Fruit fly (Drosophila melanogaster) whole organism, prepupa: ENCODE measurements around the gene eIF4A.

Source experiments
- Blimp-1 ChIP-seq: fragments of 200-800 bp; sonication (Bioruptor generic); optimal IDR thresholded peaks from 3 replicates; lab custom pipeline; 2017; ENCODE audit warnings: missing biosample characterization, missing genetic modification characterization, mild to moderate bottlenecking, moderate library complexity, missing genetic modification reagents
- CG10669 ChIP-seq: fragments of 200-800 bp; sonication (Bioruptor generic); optimal IDR thresholded peaks from 3 replicates; lab custom pipeline; 2018; ENCODE audit warnings: missing biosample characterization, mild to moderate bottlenecking, missing genetic modification characterization, moderate library complexity
- CG11294 ChIP-seq: fragments of 200-800 bp; sonication (Bioruptor generic); IDR thresholded peaks from 2 replicates; pipeline ENCODE4 v1.3.6; 2022; ENCODE audit warnings: missing biosample characterization, missing genetic modification characterization
- CG11762 ChIP-seq: fragments of 200-800 bp; sonication (Bioruptor generic); optimal IDR thresholded peaks from 3 replicates; lab custom pipeline; 2016; ENCODE audit warnings: missing biosample characterization, missing genetic modification characterization; ENCODE audit not compliant: insufficient read depth
- CG11902 ChIP-seq: fragments of 200-800 bp; sonication (Bioruptor generic); optimal IDR thresholded peaks from 3 replicates; lab custom pipeline; 2016; ENCODE audit warnings: missing biosample characterization, missing genetic modification characterization
- CG15336 ChIP-seq: fragments of 200-800 bp; sonication (Bioruptor generic); IDR thresholded peaks from 2 replicates; pipeline ENCODE4 v1.3.6; 2022; ENCODE audit warnings: missing biosample characterization, missing genetic modification characterization
- CG1621 ChIP-seq: fragments of 200-800 bp; sonication (Bioruptor generic); optimal IDR thresholded peaks from 3 replicates; lab custom pipeline; 2018; ENCODE audit warnings: missing biosample characterization, mild to moderate bottlenecking, missing genetic modification characterization
- CG16779 ChIP-seq: fragments of 200-800 bp; sonication (Bioruptor generic); optimal IDR thresholded peaks from 3 replicates; lab custom pipeline; 2017; ENCODE audit warnings: missing biosample characterization, mild to moderate bottlenecking, missing genetic modification characterization
- CG3032 ChIP-seq: fragments of 200-800 bp; optimal IDR thresholded peaks from 2 replicates; lab custom pipeline; 2019; ENCODE audit warnings: missing biosample characterization, mild to moderate bottlenecking, missing genetic modification characterization, moderate library complexity
- CG31627 ChIP-seq: fragments of 200-800 bp; sonication (Bioruptor generic); optimal IDR thresholded peaks from 3 replicates; lab custom pipeline; 2016; ENCODE audit warnings: missing biosample characterization, missing genetic modification characterization
- CG32006 ChIP-seq: fragments of 200-800 bp; sonication (Bioruptor generic); optimal IDR thresholded peaks from 3 replicates; lab custom pipeline; 2017; ENCODE audit warnings: missing biosample characterization, mild to moderate bottlenecking, missing genetic modification characterization
- CG3919 ChIP-seq: fragments of 200-800 bp; sonication (Bioruptor generic); optimal IDR thresholded peaks from 3 replicates; lab custom pipeline; 2016; ENCODE audit warnings: missing biosample characterization, missing genetic modification characterization
- CG4318 ChIP-seq: fragments of 200-800 bp; sonication (Bioruptor generic); optimal IDR thresholded peaks from 3 replicates; lab custom pipeline; 2017; ENCODE audit warnings: missing biosample characterization, mild to moderate bottlenecking, missing genetic modification characterization
- CG6276 ChIP-seq: fragments of 200-800 bp; sonication (Bioruptor generic); optimal IDR thresholded peaks from 2 replicates; lab custom pipeline; 2017; ENCODE audit warnings: missing biosample characterization, mild to moderate bottlenecking, missing genetic modification characterization
- CG6792 ChIP-seq: fragments of 200-800 bp; sonication (Bioruptor generic); optimal IDR thresholded peaks from 3 replicates; lab custom pipeline; 2016; ENCODE audit warnings: missing biosample characterization, missing genetic modification characterization
- CG6808 ChIP-seq: fragments of 200-800 bp; sonication (Bioruptor generic); optimal IDR thresholded peaks from 3 replicates; lab custom pipeline; 2017; ENCODE audit warnings: missing biosample characterization, missing genetic modification characterization, mild to moderate bottlenecking, moderate library complexity, missing genetic modification reagents
- CG6854 ChIP-seq: fragments of 200-800 bp; sonication (Bioruptor generic); optimal IDR thresholded peaks from 2 replicates; lab custom pipeline; 2017; ENCODE audit warnings: missing biosample characterization, mild to moderate bottlenecking, missing genetic modification characterization
- CG7368 ChIP-seq: fragments of 200-800 bp; sonication (Bioruptor generic); optimal IDR thresholded peaks from 3 replicates; lab custom pipeline; 2016; ENCODE audit warnings: missing biosample characterization, missing genetic modification characterization
- CG8119 ChIP-seq: fragments of 200-800 bp; sonication (Bioruptor generic); IDR thresholded peaks from 3 replicates; pipeline ENCODE4 v1.3.6; 2022; ENCODE audit warnings: missing biosample characterization, missing genetic modification characterization
- CG8319 ChIP-seq: fragments of 200-800 bp; sonication (Bioruptor generic); optimal IDR thresholded peaks from 3 replicates; lab custom pipeline; 2016; ENCODE audit warnings: missing biosample characterization, missing genetic modification characterization
- CG8632 ChIP-seq: fragments of 200-800 bp; sonication (Bioruptor generic); optimal IDR thresholded peaks from 3 replicates; lab custom pipeline; 2016; ENCODE audit warnings: missing biosample characterization, missing genetic modification characterization
- CG9139 ChIP-seq: fragments of 200-800 bp; sonication (Bioruptor generic); optimal IDR thresholded peaks from 3 replicates; lab custom pipeline; 2017; ENCODE audit warnings: missing biosample characterization, mild to moderate bottlenecking, missing genetic modification characterization
- Eip78C ChIP-seq: fragments of 200-800 bp; sonication (Bioruptor generic); peaks from one replicate; lab custom pipeline; 2016; ENCODE audit warnings: missing biosample characterization, missing genetic modification characterization
- Eip93F ChIP-seq: fragments of 200-800 bp; sonication (Bioruptor generic); optimal IDR thresholded peaks from 2 replicates; lab custom pipeline; 2016; ENCODE audit warnings: missing biosample characterization, mild to moderate bottlenecking, missing genetic modification characterization
- Ets96B ChIP-seq: fragments of 200-800 bp; optimal IDR thresholded peaks from 2 replicates; lab custom pipeline; 2019; ENCODE audit warnings: missing biosample characterization, mild to moderate bottlenecking, missing genetic modification characterization, moderate library complexity
- Gug ChIP-seq: fragments of 200-800 bp; sonication (Bioruptor generic); IDR thresholded peaks from 2 replicates; pipeline ENCODE4 v1.3.6; 2022; ENCODE audit warnings: missing biosample characterization, missing genetic modification characterization
- Hr39 ChIP-seq: fragments of 200-800 bp; sonication (Bioruptor generic); optimal IDR thresholded peaks from 2 replicates; lab custom pipeline; 2016; ENCODE audit warnings: missing biosample characterization, missing genetic modification characterization
- Hr4 ChIP-seq: fragments of 200-800 bp; sonication (Bioruptor generic); optimal IDR thresholded peaks from 3 replicates; lab custom pipeline; 2016; ENCODE audit warnings: missing biosample characterization, missing genetic modification characterization
- Lpt ChIP-seq: fragments of 200-800 bp; sonication (Bioruptor generic); optimal IDR thresholded peaks from 3 replicates; lab custom pipeline; 2016; ENCODE audit warnings: missing biosample characterization, missing genetic modification characterization
- OdsH ChIP-seq: fragments of 200-800 bp; sonication (Bioruptor generic); optimal IDR thresholded peaks from 3 replicates; lab custom pipeline; 2016; ENCODE audit warnings: missing biosample characterization, missing genetic modification characterization
- Smox ChIP-seq: fragments of 200-800 bp; sonication (Bioruptor generic); optimal IDR thresholded peaks from 3 replicates; lab custom pipeline; 2016; ENCODE audit warnings: missing biosample characterization, missing genetic modification characterization
- Sox14 ChIP-seq: fragments of 200-800 bp; sonication (Bioruptor generic); optimal IDR thresholded peaks from 3 replicates; lab custom pipeline; 2016; ENCODE audit warnings: missing biosample characterization, missing genetic modification characterization
- Sox15 ChIP-seq: fragments of 200-800 bp; sonication (Bioruptor generic); optimal IDR thresholded peaks from 3 replicates; lab custom pipeline; 2016; ENCODE audit warnings: missing biosample characterization, missing genetic modification characterization
- achi ChIP-seq: fragments of 200-800 bp; sonication (Bioruptor generic); optimal IDR thresholded peaks from 3 replicates; lab custom pipeline; 2016; ENCODE audit warnings: missing biosample characterization, missing genetic modification characterization
- acj6 ChIP-seq: fragments of 200-800 bp; sonication (Bioruptor generic); optimal IDR thresholded peaks from 3 replicates; lab custom pipeline; 2016; ENCODE audit warnings: missing biosample characterization, missing genetic modification characterization
- cyc ChIP-seq: fragments of 200-800 bp; sonication (Bioruptor generic); optimal IDR thresholded peaks from 3 replicates; lab custom pipeline; 2016; ENCODE audit warnings: missing biosample characterization, missing genetic modification characterization
- dac ChIP-seq: fragments of 200-800 bp; sonication (Bioruptor generic); optimal IDR thresholded peaks from 2 replicates; lab custom pipeline; 2017; ENCODE audit warnings: missing biosample characterization, mild to moderate bottlenecking, missing genetic modification characterization
- dsx ChIP-seq: fragments of 200-800 bp; optimal IDR thresholded peaks from 3 replicates; lab custom pipeline; 2019; ENCODE audit warnings: missing biosample characterization, mild to moderate bottlenecking, missing genetic modification characterization, moderate library complexity; ENCODE audit not compliant: poor library complexity, severe bottlenecking
- esn ChIP-seq: fragments of 200-800 bp; sonication (Bioruptor generic); optimal IDR thresholded peaks from 2 replicates; lab custom pipeline; 2016; ENCODE audit warnings: missing biosample characterization, mild to moderate bottlenecking, missing genetic modification characterization, moderate library complexity
- fkh ChIP-seq: fragments of 200-800 bp; sonication (Bioruptor generic); optimal IDR thresholded peaks from 3 replicates; lab custom pipeline; 2017; ENCODE audit warnings: missing biosample characterization, mild to moderate bottlenecking, missing genetic modification characterization, moderate library complexity
- lz ChIP-seq: fragments of 200-800 bp; sonication (Bioruptor generic); optimal IDR thresholded peaks from 3 replicates; lab custom pipeline; 2016; ENCODE audit warnings: missing biosample characterization, missing genetic modification characterization
- net ChIP-seq: fragments of 200-800 bp; sonication (Bioruptor generic); optimal IDR thresholded peaks from 3 replicates; lab custom pipeline; 2016; ENCODE audit warnings: missing biosample characterization, missing genetic modification characterization
- pdm3 ChIP-seq: fragments of 200-800 bp; sonication (Bioruptor generic); optimal IDR thresholded peaks from 3 replicates; lab custom pipeline; 2016; ENCODE audit warnings: missing biosample characterization, missing genetic modification characterization
- salr ChIP-seq, 2 experiments: fragments of 200-800 bp; sonication (Bioruptor generic); optimal IDR thresholded peaks; 3 replicates each; lab custom pipeline; 2016 to 2018; ENCODE audit warnings: missing biosample characterization in 2 of 2, missing genetic modification characterization in 2 of 2, mild to moderate bottlenecking in 1 of 2
- spab ChIP-seq: fragments of 200-800 bp; sonication (Bioruptor generic); optimal IDR thresholded peaks from 2 replicates; lab custom pipeline; 2017; ENCODE audit warnings: missing biosample characterization, mild to moderate bottlenecking, missing genetic modification characterization, missing genetic modification reagents
- ss ChIP-seq, 2 experiments: fragments of 200-800 bp; sonication (Bioruptor generic); optimal IDR thresholded peaks; 2 replicates in 1 of 2; 3 replicates in 1 of 2; lab custom pipeline; 2017 to 2018; ENCODE audit warnings: mild to moderate bottlenecking in 2 of 2, missing biosample characterization in 2 of 2, missing genetic modification characterization in 2 of 2, moderate library complexity in 1 of 2
- svp ChIP-seq: fragments of 200-800 bp; sonication (Bioruptor generic); peaks from one replicate; lab custom pipeline; 2016; ENCODE audit warnings: missing biosample characterization, missing genetic modification characterization
- topi ChIP-seq: fragments of 200-800 bp; sonication (Bioruptor generic); optimal IDR thresholded peaks from 3 replicates; lab custom pipeline; 2016; ENCODE audit warnings: missing biosample characterization, missing genetic modification characterization
- vri ChIP-seq: fragments of 200-800 bp; sonication (Bioruptor generic); optimal IDR thresholded peaks from 3 replicates; lab custom pipeline; 2016; ENCODE audit warnings: missing biosample characterization, mild to moderate bottlenecking, missing genetic modification characterization

eIF4A gene

DNA sequence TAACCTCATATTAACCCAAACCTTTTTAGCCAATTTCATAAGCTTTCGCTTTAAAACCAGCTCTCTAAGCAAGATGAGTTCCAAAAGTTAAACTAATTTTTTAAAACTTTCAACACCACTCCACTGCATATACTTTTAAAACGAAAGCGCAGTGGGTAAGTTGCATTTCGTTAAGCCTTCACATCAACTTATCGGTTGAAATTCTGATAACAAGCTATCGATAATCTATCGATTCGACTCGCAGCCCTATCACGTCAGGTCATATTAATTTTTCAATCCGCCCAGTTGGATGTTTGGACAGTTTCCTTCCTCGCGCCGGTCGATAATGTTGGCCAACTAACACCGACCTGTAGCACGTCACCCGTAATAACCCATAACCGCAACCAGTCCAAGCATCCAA lies 4.5 kb downstream of the eIF4A start, which contains the start of gene ifc:
ifc (plus strand) TSS at position 255 of the 400 bp plus-strand sequence.
- TF ChIP-seq Ets96B (peak; percentile 23), CG9139 (GFP tag; lab: Kevin White, UChicago) (no peak), cyc (peak; percentile 52), ss (GFP tag; optimal IDR thresholded peaks at IDR 0.05; lab: Kevin White, UChicago) (peak in 1 of 2 experiments; percentile 3), esn (peak; percentile 45), achi (GFP tag; lab: Kevin White, UChicago) (no peak), Blimp-1 (GFP tag; lab: Kevin White, UChicago) (no peak), Lpt (GFP tag; lab: Kevin White, UChicago) (no peak), topi (GFP tag; lab: Kevin White, UChicago) (no peak), Sox15 (GFP tag; lab: Kevin White, UChicago) (peak; percentile 25), CG8319 (GFP tag; lab: Kevin White, UChicago) (no peak), CG7368 (GFP tag; lab: Kevin White, UChicago) (no peak), OdsH (GFP tag; lab: Kevin White, UChicago) (no peak), Eip78C (GFP tag; lab: Kevin White, UChicago) (peak; percentile 66), dac (GFP tag; lab: Kevin White, UChicago) (no peak), CG8632 (GFP tag; lab: Kevin White, UChicago) (no peak), dsx (peak; percentile 30), CG11762 (no peak), Hr39 (GFP tag; lab: Kevin White, UChicago) (no peak), CG6854 (no peak), Gug (GFP tag; lab: Robert Waterston, UW) (no peak), CG1621 (tag; lab: Kevin White, UChicago) (peak; percentile 47), CG10669 (GFP tag; lab: Kevin White, UChicago) (peak; percentile 10), Hr4 (GFP tag; lab: Kevin White, UChicago) (no peak), CG32006 (no peak), CG6792 (peak; percentile 29), lz (GFP tag; lab: Kevin White, UChicago) (peak; percentile 58), Sox14 (GFP tag; lab: Kevin White, UChicago) (peak; percentile 66), Eip93F (GFP tag; lab: Kevin White, UChicago) (no peak), CG11902 (no peak), CG15336 (GFP tag; lab: Robert Waterston, UW) (no peak), CG6276 (GFP tag; lab: Kevin White, UChicago) (no peak), fkh (GFP tag; lab: Kevin White, UChicago) (peak; percentile 12), svp (peak; percentile 83), net (GFP tag; lab: Kevin White, UChicago) (no peak), spab (GFP tag; lab: Kevin White, UChicago) (no peak), CG3919 (GFP tag; lab: Kevin White, UChicago) (peak; percentile 38), CG4318 (GFP tag; lab: Kevin White, UChicago) (no peak), CG3032 (tag; lab: Kevin White, UChicago) (peak; percentile 51), CG16779 (tag; lab: Kevin White, UChicago) (no peak), CG11294 (GFP tag; lab: Robert Waterston, UW) (no peak), Smox (GFP tag; lab: Kevin White, UChicago) (no peak), CG31627 (GFP tag; lab: Kevin White, UChicago) (peak; percentile 66), CG8119 (GFP tag; lab: Robert Waterston, UW) (no peak), vri (GFP tag; lab: Kevin White, UChicago) (no peak), salr (GFP tag; optimal IDR thresholded peaks at IDR 0.05; lab: Kevin White, UChicago) (peak in 1 of 2 experiments; percentile 29), CG6808 (GFP tag; lab: Kevin White, UChicago) (no peak), acj6 (GFP tag; lab: Kevin White, UChicago) (peak; percentile 19), pdm3 (no peak)
- TF ChIP-seq, all 60 proteins: peak for 19
